Worm (Caenorhabditis elegans) whole organism, early embryonic: Measurements from ENCODE around the gene F02D10.3.

Source experiments
- B0310.2 ChIP-seq: sonication (generic microtip); optimal IDR thresholded peaks from 2 replicates; lab custom pipeline; 2016; ENCODE audit warnings: mild to moderate bottlenecking, missing genetic modification characterization, missing compliant biosample characterization
- ama-1 ChIP-seq: fragments of 150-350 bp; optimal IDR thresholded peaks from 2 replicates; lab custom pipeline; 2014
- ceh-13 ChIP-seq: fragments of 200-800 bp; sonication (Bioruptor generic); optimal IDR thresholded peaks from 2 replicates; lab custom pipeline; 2018; ENCODE audit warnings: mild to moderate bottlenecking, missing genetic modification characterization, missing compliant biosample characterization
- ceh-36 ChIP-seq: sonication (generic microtip); optimal IDR thresholded peaks from 2 replicates; lab custom pipeline; 2016; ENCODE audit warnings: missing genetic modification characterization, inconsistent platforms, missing compliant biosample characterization
- ets-7 ChIP-seq: sonication (generic microtip); optimal IDR thresholded peaks from 2 replicates; lab custom pipeline; 2016; ENCODE audit warnings: missing genotype, missing genetic modification characterization, missing compliant biosample characterization
- flt-1 ChIP-seq: fragments of 200-800 bp; sonication (Bioruptor generic); IDR thresholded peaks from 2 replicates; pipeline ENCODE4 v1.3.6; 2022; ENCODE audit warnings: missing genetic modification characterization, missing compliant biosample characterization
- hmbx-1 ChIP-seq: sonication (generic microtip); optimal IDR thresholded peaks from 2 replicates; lab custom pipeline; 2016; ENCODE audit warnings: mild to moderate bottlenecking, missing genetic modification characterization, missing compliant biosample characterization
- pes-1 ChIP-seq: fragments of 200-800 bp; sonication (Bioruptor generic); IDR thresholded peaks from 2 replicates; pipeline ENCODE4 v1.3.6; 2022; ENCODE audit warnings: missing genetic modification reagents, missing genetic modification characterization, missing compliant biosample characterization
- sea-1 ChIP-seq: fragments of 200-800 bp; sonication (Bioruptor generic); conservative IDR thresholded peaks from 2 replicates; pipeline ENCODE4 v1.3.6; 2022; ENCODE audit warnings: missing genetic modification characterization, missing compliant biosample characterization
- tbx-11 ChIP-seq: fragments of 200-800 bp; sonication (Bioruptor generic); IDR thresholded peaks from 2 replicates; pipeline ENCODE4 v1.3.6; 2022; ENCODE audit warnings: missing genetic modification characterization, missing compliant biosample characterization
- tra-4 ChIP-seq: sonication (generic microtip); optimal IDR thresholded peaks from 2 replicates; lab custom pipeline; 2017; ENCODE audit warnings: missing genetic modification characterization, missing compliant biosample characterization

DNA sequence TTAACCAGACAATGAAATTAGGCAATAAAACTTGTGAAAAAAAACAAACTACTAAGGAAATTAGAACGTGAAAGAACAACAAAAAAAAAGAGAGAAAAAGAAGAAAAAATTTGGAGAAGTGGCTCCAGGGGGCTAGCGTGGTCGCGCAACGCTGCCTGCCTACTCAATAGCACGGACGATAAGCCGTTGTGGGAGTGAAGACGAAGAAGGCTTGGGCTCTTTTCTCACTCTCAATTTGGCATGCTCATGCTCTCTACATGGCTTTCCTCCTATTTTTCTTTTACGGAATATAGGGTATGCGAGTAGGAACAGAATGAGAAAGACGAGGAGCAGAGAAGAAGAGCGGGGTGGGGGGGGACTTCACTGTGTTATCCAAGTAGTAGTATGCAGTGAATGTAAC is 39.9 kb upstream of the F02D10.3 start:
- TF ChIP-seq ama-1 (lab: Kevin White, UChicago) (no peak), B0310.2 (tag; lab: Kevin White, UChicago) (no peak), pes-1 (no peak), flt-1 (GFP tag; lab: Robert Waterston, UW) (no peak), ceh-13 (no peak), sea-1 (no peak), ceh-36 (tag; lab: Kevin White, UChicago) (no peak), tbx-11 (no peak), hmbx-1 (tag; lab: Kevin White, UChicago) (no peak), ets-7 (tag; lab: Kevin White, UChicago) (no peak), tra-4 (tag; lab: Kevin White, UChicago) (no peak)
